Worm (Caenorhabditis elegans) whole organism, early embryonic: Measurements from ENCODE around the gene nspb-8.

Source experiments
- F13C5.2 ChIP-seq: sonication (generic microtip); optimal IDR thresholded peaks from 2 replicates; lab custom pipeline; 2017; ENCODE audit warnings: mild to moderate bottlenecking, missing genetic modification characterization, inconsistent platforms, missing compliant biosample characterization
- ama-1 ChIP-seq: fragments of 150-350 bp; optimal IDR thresholded peaks from 2 replicates; lab custom pipeline; 2014
- ets-7 ChIP-seq: sonication (generic microtip); optimal IDR thresholded peaks from 2 replicates; lab custom pipeline; 2016; ENCODE audit warnings: missing genotype, missing genetic modification characterization, missing compliant biosample characterization
- flt-1 ChIP-seq: fragments of 200-800 bp; sonication (Bioruptor generic); IDR thresholded peaks from 2 replicates; pipeline ENCODE4 v1.3.6; 2022; ENCODE audit warnings: missing genetic modification characterization, missing compliant biosample characterization
- hmbx-1 ChIP-seq: sonication (generic microtip); optimal IDR thresholded peaks from 2 replicates; lab custom pipeline; 2016; ENCODE audit warnings: mild to moderate bottlenecking, missing genetic modification characterization, missing compliant biosample characterization
- hmg-4 ChIP-seq: fragments of 200-800 bp; sonication (Bioruptor generic); optimal IDR thresholded peaks from 2 replicates; lab custom pipeline; 2018; ENCODE audit warnings: mild to moderate bottlenecking, missing genetic modification characterization, missing compliant biosample characterization
- hnd-1 ChIP-seq: sonication (generic microtip); optimal IDR thresholded peaks from 2 replicates; lab custom pipeline; 2016; ENCODE audit warnings: missing genetic modification characterization, missing compliant biosample characterization
- scrt-1 ChIP-seq: fragments of 200-800 bp; sonication (Bioruptor generic); IDR thresholded peaks from 2 replicates; pipeline ENCODE4 v1.3.6; 2022; ENCODE audit warnings: missing genetic modification characterization, missing compliant biosample characterization
- sea-1 ChIP-seq: fragments of 200-800 bp; sonication (Bioruptor generic); conservative IDR thresholded peaks from 2 replicates; pipeline ENCODE4 v1.3.6; 2022; ENCODE audit warnings: missing genetic modification characterization, missing compliant biosample characterization
- tbx-11 ChIP-seq: fragments of 200-800 bp; sonication (Bioruptor generic); IDR thresholded peaks from 2 replicates; pipeline ENCODE4 v1.3.6; 2022; ENCODE audit warnings: missing genetic modification characterization, missing compliant biosample characterization
- tra-4 ChIP-seq: sonication (generic microtip); optimal IDR thresholded peaks from 2 replicates; lab custom pipeline; 2017; ENCODE audit warnings: missing genetic modification characterization, missing compliant biosample characterization

DNA sequence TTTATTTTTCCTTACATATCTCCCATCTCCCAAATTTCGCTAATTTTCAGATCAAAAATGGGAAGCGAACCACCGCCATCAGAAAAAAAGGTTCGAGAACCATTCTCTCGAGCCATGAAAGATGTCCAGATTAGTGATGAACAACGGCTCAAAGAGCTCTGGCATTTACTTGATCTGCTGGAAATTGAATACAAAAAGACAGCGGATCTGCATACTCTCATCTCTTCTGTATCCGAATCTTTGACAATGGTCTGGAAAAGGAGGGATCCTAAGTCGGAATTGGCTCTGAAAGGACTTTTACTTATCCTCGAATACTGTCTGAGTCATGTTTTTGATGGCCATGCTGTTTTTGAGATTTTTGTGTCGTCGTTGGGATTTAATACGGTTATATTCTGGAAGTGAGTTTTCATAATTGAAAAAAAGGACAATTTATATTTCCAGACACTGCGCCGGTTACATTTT lies 20.4 kb upstream of the nspb-8 start, which contains the start of gene tps-2:
- TF ChIP-seq ama-1 (lab: Kevin White, UChicago) (no peak), hnd-1 (tag; lab: Kevin White, UChicago) (no peak), ets-7 (tag; lab: Kevin White, UChicago) (no peak), hmg-4 (GFP tag; lab: Kevin White, UChicago) (no peak), tra-4 (tag; lab: Kevin White, UChicago) (no peak), tbx-11 (no peak), sea-1 (no peak), F13C5.2 (tag; lab: Kevin White, UChicago) (no peak), flt-1 (no peak), scrt-1 (no peak), hmbx-1 (no peak)
